Worm (Caenorhabditis elegans) whole organism, young adult: ENCODE data around the gene srx-74.

Experiments
- B0019.2 ChIP-seq: fragments of 200-800 bp; sonication (Bioruptor generic); conservative IDR thresholded peaks from 2 replicates; pipeline ENCODE4 v1.3.6; 2022; ENCODE audit warnings: missing genetic modification reagents, missing genetic modification characterization, missing compliant biosample characterization
- B0336.3 ChIP-seq: fragments of 200-800 bp; sonication (Bioruptor generic); IDR thresholded peaks from 2 replicates; pipeline ENCODE4 v1.3.6; 2022; ENCODE audit warnings: missing genetic modification characterization, missing compliant biosample characterization
- C06A6.2 ChIP-seq: fragments of 200-800 bp; sonication (Bioruptor generic); conservative IDR thresholded peaks from 2 replicates; pipeline ENCODE4 v1.3.6; 2022; ENCODE audit warnings: missing genetic modification characterization, missing compliant biosample characterization
- C17E4.6 ChIP-seq: fragments of 200-800 bp; sonication (Bioruptor generic); IDR thresholded peaks from 2 replicates; pipeline ENCODE4 v1.3.6; 2022; ENCODE audit warnings: missing genetic modification reagents, missing genetic modification characterization, missing compliant biosample characterization
- D2030.7 ChIP-seq: fragments of 200-800 bp; sonication (Bioruptor generic); IDR thresholded peaks from 2 replicates; pipeline ENCODE4 v1.3.6; 2022; ENCODE audit warnings: missing genetic modification reagents, missing genetic modification characterization, missing compliant biosample characterization
- F39B2.1 ChIP-seq: fragments of 200-800 bp; sonication (Bioruptor generic); IDR thresholded peaks from 2 replicates; pipeline ENCODE4 v1.3.6; 2022; ENCODE audit warnings: missing genetic modification reagents, missing genetic modification characterization, missing compliant biosample characterization
- K11D2.4 ChIP-seq: fragments of 200-800 bp; sonication (Bioruptor generic); IDR thresholded peaks from 2 replicates; pipeline ENCODE4 v1.3.6; 2022; ENCODE audit warnings: missing genetic modification reagents, missing genetic modification characterization, missing compliant biosample characterization
- T26A5.8 ChIP-seq: sonication (generic microtip); optimal IDR thresholded peaks from 2 replicates; lab custom pipeline; 2016; ENCODE audit warnings: missing genetic modification characterization, missing compliant biosample characterization
- Y56A3A.18 ChIP-seq: fragments of 200-800 bp; sonication (Bioruptor generic); IDR thresholded peaks from 2 replicates; pipeline ENCODE4 v1.3.6; 2022; ENCODE audit warnings: missing genetic modification reagents, missing genetic modification characterization, missing compliant biosample characterization
- Y95B8A.8 ChIP-seq: fragments of 200-800 bp; sonication (Bioruptor generic); IDR thresholded peaks from 2 replicates; pipeline ENCODE4 v1.3.6; 2022; ENCODE audit warnings: missing genetic modification reagents, missing genetic modification characterization, missing compliant biosample characterization
- ama-1 ChIP-seq, 3 experiments: fragments of 150-350 bp in 1 of 3; sonication (generic microtip) in 2 of 3; optimal IDR thresholded peaks; 2 replicates each; lab custom pipeline; 2014 to 2018; ENCODE audit warnings: missing biosample characterization in 2 of 3, missing genetic modification characterization in 2 of 3, missing genetic modification reagents in 2 of 3
- aptf-2 ChIP-seq: fragments of 200-800 bp; sonication (Bioruptor generic); conservative IDR thresholded peaks from 2 replicates; pipeline ENCODE4 v1.3.6; 2022; ENCODE audit warnings: missing genetic modification reagents, missing genetic modification characterization, missing compliant biosample characterization
- athp-1 ChIP-seq: sonication (generic microtip); optimal IDR thresholded peaks from 2 replicates; lab custom pipeline; 2017; ENCODE audit warnings: mild to moderate bottlenecking, missing genetic modification characterization, missing compliant biosample characterization
- attf-3 ChIP-seq: fragments of 200-800 bp; sonication (Bioruptor generic); conservative IDR thresholded peaks from 2 replicates; pipeline ENCODE4 v1.3.6; 2022; ENCODE audit warnings: missing genetic modification reagents, missing genetic modification characterization, missing compliant biosample characterization
- attf-5 ChIP-seq: fragments of 200-800 bp; sonication (Bioruptor generic); optimal IDR thresholded peaks from 2 replicates; lab custom pipeline; 2018; ENCODE audit warnings: mild to moderate bottlenecking, missing genetic modification characterization, missing compliant biosample characterization
- ceh-27 ChIP-seq: fragments of 200-800 bp; sonication (Bioruptor generic); optimal IDR thresholded peaks from 2 replicates; lab custom pipeline; 2018; ENCODE audit warnings: mild to moderate bottlenecking, missing genetic modification characterization, moderate library complexity, missing compliant biosample characterization
- ceh-40 ChIP-seq: fragments of 200-800 bp; sonication (Bioruptor generic); IDR thresholded peaks from 2 replicates; pipeline ENCODE4 v1.3.6; 2022; ENCODE audit warnings: missing genetic modification characterization, missing compliant biosample characterization
- chd-7 ChIP-seq: sonication (generic microtip); optimal IDR thresholded peaks from 2 replicates; lab custom pipeline; 2016; ENCODE audit warnings: mild to moderate bottlenecking, missing genetic modification characterization, moderate library complexity, missing compliant biosample characterization
- die-1 ChIP-seq: sonication (generic microtip); optimal IDR thresholded peaks from 2 replicates; lab custom pipeline; 2016; ENCODE audit warnings: missing genotype, mild to moderate bottlenecking, missing genetic modification characterization, missing compliant biosample characterization
- dox-1 ChIP-seq: fragments of 200-800 bp; sonication (Bioruptor generic); IDR thresholded peaks from 2 replicates; pipeline ENCODE4 v1.3.6; 2022; ENCODE audit warnings: missing genetic modification reagents, missing genetic modification characterization, missing compliant biosample characterization
- dpl-1 ChIP-seq: fragments of 150-350 bp; optimal IDR thresholded peaks from 2 replicates; lab custom pipeline; 2014; ENCODE audit warnings: missing biosample characterization, missing genetic modification reagents, missing genetic modification characterization
- egl-18 ChIP-seq: fragments of 200-800 bp; sonication (Bioruptor generic); IDR thresholded peaks from 2 replicates; pipeline ENCODE4 v1.3.6; 2022; ENCODE audit warnings: missing genetic modification reagents, missing genetic modification characterization, missing compliant biosample characterization
- egrh-3 ChIP-seq: fragments of 200-800 bp; sonication (Bioruptor generic); IDR thresholded peaks from 2 replicates; pipeline ENCODE4 v1.3.6; 2022; ENCODE audit warnings: missing genetic modification reagents, missing genetic modification characterization, missing compliant biosample characterization
- ekl-4 ChIP-seq: fragments of 200-800 bp; sonication (Bioruptor generic); IDR thresholded peaks from 2 replicates; pipeline ENCODE4 v1.3.6; 2022; ENCODE audit warnings: missing genetic modification reagents, missing genetic modification characterization, missing compliant biosample characterization
- ets-4 ChIP-seq: fragments of 200-800 bp; sonication (Bioruptor generic); optimal IDR thresholded peaks from 2 replicates; lab custom pipeline; 2018; ENCODE audit warnings: mild to moderate bottlenecking, missing genetic modification characterization, missing compliant biosample characterization
- hlh-12 ChIP-seq: sonication (generic microtip); optimal IDR thresholded peaks from 2 replicates; lab custom pipeline; 2016; ENCODE audit warnings: missing genetic modification characterization, missing compliant biosample characterization
- let-607 ChIP-seq, 2 experiments: fragments of 200-800 bp in 1 of 2; sonication (Bioruptor generic) in 1 of 2; sonication (generic microtip) in 1 of 2; optimal IDR thresholded peaks; 2 replicates each; lab custom pipeline; 2016 to 2018; ENCODE audit warnings: mild to moderate bottlenecking in 2 of 2, missing compliant biosample characterization in 2 of 2, missing genetic modification characterization in 2 of 2, moderate library complexity in 2 of 2, missing genotype in 1 of 2
- lin-40 ChIP-seq: sonication (generic microtip); optimal IDR thresholded peaks from 2 replicates; lab custom pipeline; 2016; ENCODE audit warnings: missing genetic modification characterization, mild to moderate bottlenecking, missing compliant biosample characterization, missing genotype, missing genetic modification reagents
- lsy-27 ChIP-seq: sonication (generic microtip); optimal IDR thresholded peaks from 2 replicates; lab custom pipeline; 2017; ENCODE audit warnings: missing genetic modification characterization, mild to moderate bottlenecking, missing compliant biosample characterization, antibody characterized with exemption, missing genotype, borderline replicate concordance; ENCODE audit not compliant: insufficient read depth
- madf-10 ChIP-seq: sonication (generic microtip); optimal IDR thresholded peaks from 2 replicates; lab custom pipeline; 2016; ENCODE audit warnings: mild to moderate bottlenecking, missing genetic modification characterization, missing compliant biosample characterization
- mcd-1 ChIP-seq: fragments of 200-800 bp; sonication (Bioruptor generic); IDR thresholded peaks from 2 replicates; pipeline ENCODE4 v1.3.6; 2022; ENCODE audit warnings: missing genetic modification reagents, missing genetic modification characterization, missing compliant biosample characterization
- mes-4 ChIP-seq: sonication (generic microtip); optimal IDR thresholded peaks from 2 replicates; lab custom pipeline; 2016; ENCODE audit warnings: missing genotype, missing genetic modification characterization, missing compliant biosample characterization
- nfya-2 ChIP-seq: fragments of 200-800 bp; sonication (Bioruptor generic); IDR thresholded peaks from 2 replicates; pipeline ENCODE4 v1.3.6; 2022; ENCODE audit warnings: missing genetic modification reagents, missing genetic modification characterization, missing compliant biosample characterization
- nhr-80 ChIP-seq: sonication (generic microtip); optimal IDR thresholded peaks from 2 replicates; lab custom pipeline; 2016; ENCODE audit warnings: missing genetic modification characterization, missing compliant biosample characterization
- snpc-1.1 ChIP-seq: sonication (generic microtip); optimal IDR thresholded peaks from 2 replicates; lab custom pipeline; 2017; ENCODE audit warnings: missing genetic modification characterization, mild to moderate bottlenecking, missing compliant biosample characterization, antibody characterized with exemption, moderate library complexity, missing genotype, missing genetic modification reagents; ENCODE audit not compliant: insufficient read depth
- tbp1 ChIP-seq: fragments of 200-800 bp; sonication (Bioruptor generic); optimal IDR thresholded peaks from 2 replicates; lab custom pipeline; 2018; ENCODE audit warnings: mild to moderate bottlenecking, missing genetic modification characterization, missing compliant biosample characterization
- tbx-9 ChIP-seq: sonication (generic microtip); optimal IDR thresholded peaks from 2 replicates; lab custom pipeline; 2016; ENCODE audit warnings: borderline replicate concordance, missing genetic modification characterization, inconsistent platforms, missing compliant biosample characterization
- tlf-1 ChIP-seq: fragments of 200-800 bp; sonication (Bioruptor generic); optimal IDR thresholded peaks from 2 replicates; lab custom pipeline; 2018; ENCODE audit warnings: mild to moderate bottlenecking, missing genetic modification characterization, missing compliant biosample characterization
- xnd-1 ChIP-seq: sonication (generic microtip); optimal IDR thresholded peaks from 2 replicates; lab custom pipeline; 2016; ENCODE audit warnings: missing genotype, missing genetic modification reagents, missing genetic modification characterization, missing compliant biosample characterization
- ztf-18 ChIP-seq: sonication (generic microtip); optimal IDR thresholded peaks from 2 replicates; lab custom pipeline; 2016; ENCODE audit warnings: missing genotype, mild to moderate bottlenecking, missing genetic modification characterization, missing compliant biosample characterization
- ztf-6 ChIP-seq: fragments of 200-800 bp; sonication (Bioruptor generic); IDR thresholded peaks from 2 replicates; pipeline ENCODE4 v1.3.6; 2022; ENCODE audit warnings: missing genetic modification reagents, missing genetic modification characterization, missing compliant biosample characterization

Gene srx-74

ce11 chrV:4686680-4687470, 24.6 kb upstream of the srx-74 start, which contains the start of gene taf-10 (continued):
- TF ChIP-seq C06A6.2: peak; percentile 52; the same call in 1 of the 2 replicates
- peak; percentile 60 for TF ChIP-seq dox-1
- TF ChIP-seq nhr-80 (tag; lab: Kevin White, UChicago): peak; percentile 29
- TF ChIP-seq lin-40: peak; percentile 13
- TF ChIP-seq attf-3: 0 out of 2 replicates have a peak, but pooled peaks have one; percentile 25
- TF ChIP-seq snpc-1.1: no peak
- TF ChIP-seq hlh-12 (tag; lab: Kevin White, UChicago): no peak
- TF ChIP-seq C17E4.6 (GFP tag; lab: Robert Waterston, UW): no peak
- no peak for TF ChIP-seq tbx-9 (tag; lab: Kevin White, UChicago)
- TF ChIP-seq F39B2.1: no peak
- TF ChIP-seq attf-5 (GFP tag; lab: Kevin White, UChicago): peak; percentile 49
- no peak for TF ChIP-seq athp-1 (tag; lab: Kevin White, UChicago)

ce11 chrV:4684137-4684536, 21.8 kb upstream of the srx-74 start:
- TF ChIP-seq ztf-6 (no peak), xnd-1 (no peak), B0019.2 (GFP tag; lab: Robert Waterston, UW) (no peak), ets-4 (GFP tag; lab: Kevin White, UChicago) (no peak)

ce11 chrV:4681670-4682069, 19.4 kb upstream of the srx-74 start, which contains the start of gene K03B4.4:
TSS of gene K03B4.4 (plus strand) at chrV:4681970.
- TF ChIP-seq egl-18 (GFP tag; lab: Robert Waterston, UW) (no peak), Y56A3A.18 (GFP tag; lab: Robert Waterston, UW) (no peak), lsy-27 (tag; lab: Kevin White, UChicago) (no peak), dpl-1 (GFP tag; lab: Kevin White, UChicago) (no peak), nfya-2 (GFP tag; lab: Robert Waterston, UW) (no peak), F39B2.1 (no peak), ama-1 (optimal IDR thresholded peaks at IDR 0.05; lab: Kevin White, UChicago) (no peak), ama-1 (GFP tag; optimal IDR thresholded peaks at IDR 0.05; lab: Kevin White, UChicago) (no peak), aptf-2 (no peak), xnd-1 (no peak), lin-40 (no peak), C17E4.6 (GFP tag; lab: Robert Waterston, UW) (no peak), ekl-4 (no peak), mcd-1 (GFP tag; lab: Robert Waterston, UW) (no peak), madf-10 (tag; lab: Kevin White, UChicago) (no peak), D2030.7 (GFP tag; lab: Robert Waterston, UW) (no peak), ztf-6 (no peak), let-607 (tag; optimal IDR thresholded peaks at IDR 0.05; lab: Kevin White, UChicago) (no peak), egrh-3 (GFP tag; lab: Robert Waterston, UW) (no peak), C06A6.2 (no peak), B0336.3 (no peak)
- TF ChIP-seq, all 124 proteins: peak for 0

- no peak for TF ChIP-seq ztf-18 (tag; lab: Kevin White, UChicago)
- TF ChIP-seq K11D2.4 (GFP tag; lab: Robert Waterston, UW): no peak
- TF ChIP-seq T26A5.8: no peak
- TF ChIP-seq tbp1 (GFP tag; lab: Kevin White, UChicago): no peak
- no peak for TF ChIP-seq tlf-1 (GFP tag; lab: Kevin White, UChicago)
- TF ChIP-seq chd-7 (tag; lab: Kevin White, UChicago): no peak
- TF ChIP-seq Y95B8A.8 (GFP tag; lab: Robert Waterston, UW): no peak
- no peak for TF ChIP-seq mes-4
- no peak for TF ChIP-seq attf-5 (GFP tag; lab: Kevin White, UChicago)
- TF ChIP-seq ceh-27: no peak
- TF ChIP-seq ceh-40 (GFP tag; lab: Robert Waterston, UW): no peak
- no peak for TF ChIP-seq die-1
- TF ChIP-seq egl-18 (GFP tag; lab: Robert Waterston, UW): no peak
Measured at ce11 chrV:4676812-4677211, 14.5 kb upstream of the srx-74 start.
